Worm (Caenorhabditis elegans): ENCODE results near the gene T25D10.4.

The T25D10.4 gene

ce11 chrII:6383183-6383695 is 26.8 kb downstream of the T25D10.4 start, which contains the start of gene F58F12.1 (continued):
- TF ChIP-seq C08G9.2 (tag; optimal IDR thresholded peaks at IDR 0.05) (peak; percentile 83), T23F11.4 (GFP tag; optimal IDR thresholded peaks at IDR 0.05) (no peak), hlh-8 (tag; optimal IDR thresholded peaks at IDR 0.05) (peak; percentile 71), pax-1 (tag; optimal IDR thresholded peaks at IDR 0.05) (no peak), pqm-1 (tag; optimal IDR thresholded peaks at IDR 0.05) (peak; percentile 14), odd-2 (tag; optimal IDR thresholded peaks at IDR 0.05) (no peak), madf-2 (tag; optimal IDR thresholded peaks at IDR 0.05) (no peak), dve-1 (tag; optimal IDR thresholded peaks at IDR 0.05) (no peak), tbx-2 (tag; optimal IDR thresholded peaks at IDR 0.05) (peak; percentile 88), npax-4 (tag; optimal IDR thresholded peaks at IDR 0.05) (no peak), ttx-3 (tag; optimal IDR thresholded peaks at IDR 0.05) (no peak), elt-4 (tag; optimal IDR thresholded peaks at IDR 0.05) (no peak), ceh-14 (tag; optimal IDR thresholded peaks at IDR 0.05) (peak; percentile 61), pha-2 (tag; optimal IDR thresholded peaks at IDR 0.05) (no peak), lim-6 (tag; optimal IDR thresholded peaks at IDR 0.05) (no peak), ahr-1 (tag; optimal IDR thresholded peaks at IDR 0.05) (no peak), ceh-22 (tag; optimal IDR thresholded peaks at IDR 0.05) (no peak), pat-9 (tag; optimal IDR thresholded peaks at IDR 0.05) (no peak), pha-4 (tag; optimal IDR thresholded peaks at IDR 0.05) (no peak), C38D4.7 (GFP tag; optimal IDR thresholded peaks at IDR 0.05) (no peak), gmeb-2 (tag; optimal IDR thresholded peaks at IDR 0.05) (peak; percentile 12), che-1 (tag; optimal IDR thresholded peaks at IDR 0.05) (no peak), syd-9 (tag; optimal IDR thresholded peaks at IDR 0.05) (no peak), fax-1 (tag; optimal IDR thresholded peaks at IDR 0.05) (peak; percentile 59), pros-1 (tag; optimal IDR thresholded peaks at IDR 0.05) (no peak), hlh-30 (tag; optimal IDR thresholded peaks at IDR 0.05; ENCODE audit: insufficient read depth) (no peak), ceh-9 (tag; optimal IDR thresholded peaks at IDR 0.05) (no peak), nhr-11 (tag; optimal IDR thresholded peaks at IDR 0.05) (no peak), fkh-6 (tag; optimal IDR thresholded peaks at IDR 0.05) (peak; percentile 35), Y22D7AL.16 (tag; optimal IDR thresholded peaks at IDR 0.05) (no peak), sox-2 (GFP tag; IDR thresholded peaks at IDR 0.05) (no peak), rnt-1 (tag; optimal IDR thresholded peaks at IDR 0.05) (peak; percentile 57), ceh-34 (tag; optimal IDR thresholded peaks at IDR 0.05) (peak; percentile 31), hlh-13 (GFP tag; optimal IDR thresholded peaks at IDR 0.05) (no peak), unc-3 (GFP tag; conservative IDR thresholded peaks at IDR 0.05) (no peak), unc-3 (tag; optimal IDR thresholded peaks at IDR 0.05) (no peak), pag-3 (tag; optimal IDR thresholded peaks at IDR 0.05; ENCODE audit: borderline replicate concordance) (no peak), F13H6.1 (tag; optimal IDR thresholded peaks at IDR 0.05) (peak; percentile 38), hlh-15 (tag; optimal IDR thresholded peaks at IDR 0.05) (no peak), K09A11.1 (tag; optimal IDR thresholded peaks at IDR 0.05; ENCODE audit: insufficient read depth) (no peak), ref-2 (tag; optimal IDR thresholded peaks at IDR 0.05) (peak; percentile 56), fkh-10 (GFP tag; optimal IDR thresholded peaks at IDR 0.05) (no peak)

DNA sequence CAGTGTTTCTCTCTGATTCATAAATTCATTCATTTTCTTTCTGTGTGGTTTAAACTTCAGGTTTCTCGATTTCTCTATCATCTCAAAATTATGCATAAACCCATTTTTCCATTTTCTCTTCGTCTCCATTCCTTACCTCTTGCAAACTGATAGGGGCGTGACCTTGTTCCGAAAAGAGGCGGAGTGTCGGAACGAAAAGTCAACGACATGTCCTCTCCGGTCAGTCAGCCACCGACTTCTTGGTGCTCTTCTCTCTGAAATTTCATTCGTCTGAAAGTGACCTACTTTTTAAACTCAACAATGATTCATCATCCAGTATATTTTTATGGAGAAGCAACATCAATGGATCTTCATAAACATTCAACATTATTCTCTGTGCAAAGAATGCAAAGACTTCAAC is 29.2 kb downstream of the T25D10.4 start, which contains the start of gene F58F12.12:
Gene F58F12.12 (plus strand): TSS at position 301 of the 400 bp plus-strand sequence.
- TF ChIP-seq pha-2 (tag; optimal IDR thresholded peaks at IDR 0.05), result no peak

Measured in whole organism, late embryonic.